Worm (Caenorhabditis elegans): Measurements from ENCODE around the gene polq-1.

- TF ChIP-seq mdl-1 (tag; optimal IDR thresholded peaks at IDR 0.05), result no peak
- no peak for TF ChIP-seq pqm-1 (tag; optimal IDR thresholded peaks at IDR 0.05)
- no peak for TF ChIP-seq nhr-237 (tag; optimal IDR thresholded peaks at IDR 0.05)
- no peak for TF ChIP-seq jun-1 (tag; optimal IDR thresholded peaks at IDR 0.05)
- TF ChIP-seq ZK546.5 (tag; optimal IDR thresholded peaks at IDR 0.05), result no peak
- no peak for TF ChIP-seq egl-27 (tag; optimal IDR thresholded peaks at IDR 0.05)
- no peak for TF ChIP-seq hmg-11 (tag; optimal IDR thresholded peaks at IDR 0.05)
- TF ChIP-seq fkh-2 (tag; optimal IDR thresholded peaks at IDR 0.05), result no peak
- no peak for TF ChIP-seq nhr-12 (tag; optimal IDR thresholded peaks at IDR 0.05)
- no peak for TF ChIP-seq nhr-77 (tag; optimal IDR thresholded peaks at IDR 0.05)
- TF ChIP-seq nhr-76 (tag; optimal IDR thresholded peaks at IDR 0.05), result no peak
- no peak for TF ChIP-seq ama-1 (optimal IDR thresholded peaks at IDR 0.05)
- TF ChIP-seq elt-3 (tag; optimal IDR thresholded peaks at IDR 0.05), result no peak
- no peak for TF ChIP-seq mml-1 (tag; optimal IDR thresholded peaks at IDR 0.05)
Observed at ce11 chrIII:5826895-5827437, 24.0 kb upstream of the polq-1 start.

Measured in whole organism, L3 larva.